Fruit fly (Drosophila melanogaster): Measurements from ENCODE around the gene CG15894.

- peak; percentile 55 for TF ChIP-seq Sp1 (GFP tag; optimal IDR thresholded peaks at IDR 0.05)
- TF ChIP-seq foxo (GFP tag; optimal IDR thresholded peaks at IDR 0.05), result peak in 1 of 2 experiments; percentile 48
- TF ChIP-seq Hr83 (GFP tag; optimal IDR thresholded peaks at IDR 0.05; ENCODE audit: poor library complexity, severe bottlenecking), result no peak
- peak; percentile 68 for TF ChIP-seq psq (GFP tag; optimal IDR thresholded peaks at IDR 0.05)
Observed at dm6 chrX:6346926-6347367, 37.9 kb downstream of the CG15894 start, which contains the start of gene CG3847.

Measured in whole organism, wandering third instar larva.